Worm (Caenorhabditis elegans): ENCODE results near the gene C28A5.6.

The C28A5.6 gene

ce11 chrIII:4429402-4429801 is at the start of gene C28A5.6:
TSS of gene C28A5.6 (minus strand) at chrIII:4429502.
- TF ChIP-seq lin-15B (tag; optimal IDR thresholded peaks at IDR 0.05) = no peak
- TF ChIP-seq eor-1 (tag; optimal IDR thresholded peaks at IDR 0.05) = no peak
- TF ChIP-seq fos-1 (tag; optimal IDR thresholded peaks at IDR 0.05) = no peak
- TF ChIP-seq nhr-77 (tag; optimal IDR thresholded peaks at IDR 0.05) = no peak
- TF ChIP-seq mdl-1 (tag; optimal IDR thresholded peaks at IDR 0.05) = no peak
- TF ChIP-seq nhr-237 (tag; optimal IDR thresholded peaks at IDR 0.05) = no peak
- no peak for TF ChIP-seq egl-27 (tag; optimal IDR thresholded peaks at IDR 0.05)
- no peak for TF ChIP-seq hmg-11 (tag; optimal IDR thresholded peaks at IDR 0.05)
- TF ChIP-seq elt-1 (tag; optimal IDR thresholded peaks at IDR 0.05) = no peak
- no peak for TF ChIP-seq nhr-25 (tag; optimal IDR thresholded peaks at IDR 0.05)
- TF ChIP-seq ceh-9 (tag; optimal IDR thresholded peaks at IDR 0.05) = no peak
- TF ChIP-seq lsy-12 (tag; optimal IDR thresholded peaks at IDR 0.05) = no peak

- TF ChIP-seq fos-1 (tag; optimal IDR thresholded peaks at IDR 0.05) = no peak
- TF ChIP-seq ZK546.5 (tag; optimal IDR thresholded peaks at IDR 0.05) = no peak
- no peak for TF ChIP-seq nhr-76 (tag; optimal IDR thresholded peaks at IDR 0.05)
- no peak for TF ChIP-seq ceh-9 (tag; optimal IDR thresholded peaks at IDR 0.05)
- no peak for TF ChIP-seq fkh-10 (GFP tag; optimal IDR thresholded peaks at IDR 0.05)
- TF ChIP-seq nhr-23 (tag; optimal IDR thresholded peaks at IDR 0.05) = no peak
- TF ChIP-seq nhr-12 (tag; optimal IDR thresholded peaks at IDR 0.05) = no peak
- no peak for TF ChIP-seq eor-1 (tag; optimal IDR thresholded peaks at IDR 0.05)
- no peak for TF ChIP-seq ceh-82 (tag; optimal IDR thresholded peaks at IDR 0.05)
Observed at ce11 chrIII:4477472-4477871, 48.2 kb upstream of the C28A5.6 start, which contains the start of gene ins-17. TSS of gene ins-17 (minus strand) at chrIII:4477572.

ce11 chrIII:4476806-4477205 is 47.5 kb upstream of the C28A5.6 start:
- no peak for TF ChIP-seq elt-1 (tag; optimal IDR thresholded peaks at IDR 0.05)
- TF ChIP-seq pha-4 (tag; optimal IDR thresholded peaks at IDR 0.05) = no peak
- TF ChIP-seq elt-3 (tag; optimal IDR thresholded peaks at IDR 0.05) = no peak
- no peak for TF ChIP-seq ceh-82 (tag; optimal IDR thresholded peaks at IDR 0.05)
- no peak for TF ChIP-seq sea-2 (GFP tag; optimal IDR thresholded peaks at IDR 0.05)
- no peak for TF ChIP-seq R02D3.7 (tag; optimal IDR thresholded peaks at IDR 0.05)
- TF ChIP-seq skn-1 (tag; optimal IDR thresholded peaks at IDR 0.05) = no peak
- no peak for TF ChIP-seq daf-12 (tag; optimal IDR thresholded peaks at IDR 0.05)
- TF ChIP-seq egl-5 (tag; optimal IDR thresholded peaks at IDR 0.05) = no peak
- no peak for TF ChIP-seq nhr-12 (tag; optimal IDR thresholded peaks at IDR 0.05)
- no peak for TF ChIP-seq lsy-12 (tag; optimal IDR thresholded peaks at IDR 0.05)
- no peak for TF ChIP-seq lin-39 (tag; optimal IDR thresholded peaks at IDR 0.05)
- no peak for TF ChIP-seq ceh-28 (tag; optimal IDR thresholded peaks at IDR 0.05)
- TF ChIP-seq nfya-1 (tag; optimal IDR thresholded peaks at IDR 0.05; ENCODE audit: insufficient read depth) = no peak
- TF ChIP-seq snpc-4 (tag; optimal IDR thresholded peaks at IDR 0.05) = no peak
- no peak for TF ChIP-seq eor-1 (tag; optimal IDR thresholded peaks at IDR 0.05)

- TF ChIP-seq nhr-76 (tag; optimal IDR thresholded peaks at IDR 0.05) (no peak), zag-1 (tag; optimal IDR thresholded peaks at IDR 0.05) (no peak), hmg-11 (tag; optimal IDR thresholded peaks at IDR 0.05) (no peak), snpc-4 (tag; optimal IDR thresholded peaks at IDR 0.05) (no peak), unc-62 (GFP tag; optimal IDR thresholded peaks at IDR 0.05) (no peak), mdl-1 (tag; optimal IDR thresholded peaks at IDR 0.05) (no peak), elt-3 (tag; optimal IDR thresholded peaks at IDR 0.05) (no peak), skn-1 (tag; optimal IDR thresholded peaks at IDR 0.05) (no peak)
Observed at ce11 chrIII:4476313-4476712, 47.0 kb upstream of the C28A5.6 start.

- TF ChIP-seq lin-15B (tag; optimal IDR thresholded peaks at IDR 0.05) (peak; percentile 96), nhr-76 (tag; optimal IDR thresholded peaks at IDR 0.05) (peak; percentile 74), nhr-23 (tag; optimal IDR thresholded peaks at IDR 0.05) (peak; percentile 99), ceh-28 (tag; optimal IDR thresholded peaks at IDR 0.05) (peak; percentile 91), nhr-43 (tag; optimal IDR thresholded peaks at IDR 0.05; ENCODE audit: poor library complexity, severe bottlenecking) (peak; percentile 97), elt-2 (tag; optimal IDR thresholded peaks at IDR 0.05) (peak; percentile 90), ceh-16 (tag; optimal IDR thresholded peaks at IDR 0.05) (peak; percentile 18), daf-12 (tag; optimal IDR thresholded peaks at IDR 0.05) (peak; percentile 39), pha-4 (tag; optimal IDR thresholded peaks at IDR 0.05) (peak; percentile 100), nhr-25 (tag; optimal IDR thresholded peaks at IDR 0.05) (peak; percentile 100), elt-3 (tag; optimal IDR thresholded peaks at IDR 0.05) (peak; percentile 20 to 97 (median 69)), ztf-11 (tag; optimal IDR thresholded peaks at IDR 0.05) (no peak), nfya-1 (tag; optimal IDR thresholded peaks at IDR 0.05; ENCODE audit: insufficient read depth) (peak; percentile 99), sea-2 (GFP tag; optimal IDR thresholded peaks at IDR 0.05) (peak; percentile 74), ceh-82 (tag; optimal IDR thresholded peaks at IDR 0.05) (peak; percentile 94), unc-39 (tag; optimal IDR thresholded peaks at IDR 0.05) (peak; percentile 58), ZK546.5 (tag; optimal IDR thresholded peaks at IDR 0.05) (peak; percentile 58), jun-1 (tag; optimal IDR thresholded peaks at IDR 0.05) (peak; percentile 99), skn-1 (tag; optimal IDR thresholded peaks at IDR 0.05) (peak; percentile 95), ztf-4 (tag; optimal IDR thresholded peaks at IDR 0.05) (peak; percentile 95), nhr-28 (tag; optimal IDR thresholded peaks at IDR 0.05) (peak; percentile 53), zag-1 (tag; optimal IDR thresholded peaks at IDR 0.05) (peak; percentile 77), lin-39 (tag; optimal IDR thresholded peaks at IDR 0.05) (peak; percentile 96), fos-1 (tag; optimal IDR thresholded peaks at IDR 0.05) (peak; percentile 86), mdl-1 (tag; optimal IDR thresholded peaks at IDR 0.05) (peak; percentile 52), egl-5 (tag; optimal IDR thresholded peaks at IDR 0.05) (peak; percentile 98), nhr-12 (tag; optimal IDR thresholded peaks at IDR 0.05) (no peak), eor-1 (tag; optimal IDR thresholded peaks at IDR 0.05) (no peak), pqm-1 (tag; optimal IDR thresholded peaks at IDR 0.05) (peak; percentile 84), unc-62 (GFP tag; optimal IDR thresholded peaks at IDR 0.05) (peak; percentile 89), R02D3.7 (tag; optimal IDR thresholded peaks at IDR 0.05) (peak; percentile 93)
Observed at ce11 chrIII:4475428-4475968, 46.2 kb upstream of the C28A5.6 start, which contains the start of gene rps-1. TSS of gene rps-1 (plus strand) at chrIII:4475918.
